Fruit fly (Drosophila melanogaster): ENCODE results near the gene Ulp1.

Gene Ulp1

DNA sequence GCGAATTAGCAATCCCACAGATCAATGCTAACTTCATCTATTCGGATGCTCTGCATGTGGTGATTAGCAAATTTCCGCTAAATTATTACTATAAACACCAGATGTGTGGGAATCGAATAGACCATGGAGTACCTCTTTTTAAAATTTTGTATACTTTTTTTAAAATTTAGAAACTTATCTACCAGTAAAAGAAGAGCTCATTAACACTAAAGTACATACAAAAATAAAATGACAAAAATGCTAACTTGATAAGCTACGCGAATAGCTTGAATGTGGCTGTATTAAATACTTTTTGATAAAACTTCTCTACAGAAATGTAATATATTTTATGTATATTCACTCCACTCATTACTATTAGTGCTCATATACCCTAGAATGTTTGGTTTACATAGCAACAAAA is 33.9 kb downstream of the Ulp1 start (continued):
- TF ChIP-seq PHDP (tag; optimal IDR thresholded peaks at IDR 0.05) (peak; percentile 34), tio (GFP tag; optimal IDR thresholded peaks at IDR 0.05) (no peak), HLH4C (GFP tag; IDR thresholded peaks at IDR 0.05; ENCODE audit: partially characterized antibody) (no peak), al (GFP tag; IDR thresholded peaks at IDR 0.05) (0 out of 2 replicates have a peak, but pooled peaks have one; percentile 13), CG9215 (GFP tag; IDR thresholded peaks at IDR 0.05) (no peak), wek (GFP tag; optimal IDR thresholded peaks at IDR 0.05) (no peak), gsb-n (tag; optimal IDR thresholded peaks at IDR 0.05) (no peak), CG4730 (GFP tag; IDR thresholded peaks at IDR 0.05) (no peak), CG13624 (GFP tag; optimal IDR thresholded peaks at IDR 0.05) (no peak), pros (GFP tag; optimal IDR thresholded peaks at IDR 0.05) (no peak), CG2202 (tag; optimal IDR thresholded peaks at IDR 0.05) (no peak), Med (GFP tag) (peak; percentile 59), chinmo (GFP tag; IDR thresholded peaks at IDR 0.05; ENCODE audit: partially characterized antibody) (no peak), D19B (GFP tag; optimal IDR thresholded peaks at IDR 0.05) (peak; percentile 76), gem (tag; optimal IDR thresholded peaks at IDR 0.05) (peak; percentile 54), CG12659 (GFP tag; optimal IDR thresholded peaks at IDR 0.05) (peak; percentile 2), CG7556 (GFP tag; optimal IDR thresholded peaks at IDR 0.05) (peak; percentile 42), Ssrp (tag; optimal IDR thresholded peaks at IDR 0.05) (no peak), mam (GFP tag; optimal IDR thresholded peaks at IDR 0.05) (no peak), CG32532 (GFP tag; IDR thresholded peaks at IDR 0.05) (peak; percentile 7; the same call in 1 of the 2 replicates), Meics (GFP tag; optimal IDR thresholded peaks at IDR 0.05) (no peak), CG11504 (tag; optimal IDR thresholded peaks at IDR 0.05) (peak; percentile 25), CG10274 (GFP tag; optimal IDR thresholded peaks at IDR 0.05) (no peak), CG7839 (tag; optimal IDR thresholded peaks at IDR 0.05) (peak; percentile 43), CG9817 (tag; optimal IDR thresholded peaks at IDR 0.05) (peak; percentile 4), CG34376 (GFP tag; optimal IDR thresholded peaks at IDR 0.05) (no peak), unpg (GFP tag; optimal IDR thresholded peaks at IDR 0.05) (peak; percentile 19), Nf-YA (GFP tag; IDR thresholded peaks at IDR 0.05) (no peak), CG13287 (GFP tag; IDR thresholded peaks at IDR 0.05; ENCODE audit: partially characterized antibody) (no peak), CG2678 (tag; optimal IDR thresholded peaks at IDR 0.05) (peak; percentile 28), Vsx1 (GFP tag; optimal IDR thresholded peaks at IDR 0.05) (no peak), CG11456 (GFP tag; IDR thresholded peaks at IDR 0.05) (no peak), oc (tag; optimal IDR thresholded peaks at IDR 0.05) (no peak), Pdp1 (GFP tag; optimal IDR thresholded peaks at IDR 0.05) (no peak), CG14860 (GFP tag; IDR thresholded peaks at IDR 0.05; ENCODE audit: partially characterized antibody) (no peak), dpn (GFP tag; optimal IDR thresholded peaks at IDR 0.05) (peak in 1 of 2 experiments; percentile 8), Sox102F (GFP tag; optimal IDR thresholded peaks at IDR 0.05) (peak; percentile 11), da (GFP tag; optimal IDR thresholded peaks at IDR 0.05) (no peak), Awh (GFP tag; IDR thresholded peaks at IDR 0.05) (no peak), CG10366 (GFP tag; IDR thresholded peaks at IDR 0.05) (peak; percentile 8; the same call in 1 of the 2 replicates), Doc3 (GFP tag; IDR thresholded peaks at IDR 0.05; ENCODE audit: partially characterized antibody) (no peak), D (optimal IDR thresholded peaks at IDR 0.05) (no peak), D (GFP tag; optimal IDR thresholded peaks at IDR 0.05) (no peak), peb (GFP tag; IDR thresholded peaks at IDR 0.05) (no peak), grau (tag; optimal IDR thresholded peaks at IDR 0.05) (peak; percentile 54), CG11560 (tag; IDR thresholded peaks at IDR 0.05) (no peak), ab (GFP tag; optimal IDR thresholded peaks at IDR 0.05) (no peak), CG14014 (GFP tag; IDR thresholded peaks at IDR 0.05) (0 out of 2 replicates have a peak, but pooled peaks have one; percentile 17), lilli (GFP tag; optimal IDR thresholded peaks at IDR 0.05) (peak; percentile 12), CoRest (tag; optimal IDR thresholded peaks at IDR 0.05) (peak; percentile 49)

Data from whole organism, embryonic.